Fruit fly (Drosophila melanogaster) whole organism, adult: ENCODE data around the gene CG13907.

Experiments used
- CG11617 ChIP-seq: fragments of 200-800 bp; sonication (Bioruptor generic); optimal IDR thresholded peaks from 2 replicates; lab custom pipeline; 2017; ENCODE audit warnings: mild to moderate bottlenecking, missing biosample characterization, missing genetic modification reagents, missing genetic modification characterization
- CG12768 ChIP-seq: fragments of 200-800 bp; sonication (Bioruptor generic); optimal IDR thresholded peaks from 2 replicates; lab custom pipeline; 2017; ENCODE audit warnings: missing biosample characterization, missing genetic modification characterization, mild to moderate bottlenecking, moderate library complexity, missing genetic modification reagents
- CG14711 ChIP-seq: fragments of 200-800 bp; sonication (Bioruptor generic); optimal IDR thresholded peaks from 2 replicates; lab custom pipeline; 2018; ENCODE audit warnings: missing biosample characterization, mild to moderate bottlenecking, missing genetic modification characterization, moderate library complexity
- CG1620 ChIP-seq: fragments of 200-800 bp; sonication (Bioruptor generic); optimal IDR thresholded peaks from 2 replicates; lab custom pipeline; 2016; ENCODE audit warnings: missing biosample characterization, missing genetic modification characterization
- CG33017 ChIP-seq: fragments of 200-800 bp; sonication (Bioruptor generic); optimal IDR thresholded peaks from 2 replicates; lab custom pipeline; 2018; ENCODE audit warnings: missing biosample characterization, mild to moderate bottlenecking, missing genetic modification characterization, moderate library complexity
- CG5204 ChIP-seq: fragments of 200-800 bp; sonication (Bioruptor generic); optimal IDR thresholded peaks from 2 replicates; lab custom pipeline; 2016; ENCODE audit warnings: missing biosample characterization, missing genetic modification characterization
- CG7045 ChIP-seq: fragments of 200-800 bp; sonication (Bioruptor generic); optimal IDR thresholded peaks from 2 replicates; lab custom pipeline; 2017; ENCODE audit warnings: missing biosample characterization, mild to moderate bottlenecking, missing genetic modification characterization
- CG7101 ChIP-seq: fragments of 200-800 bp; sonication (Bioruptor generic); optimal IDR thresholded peaks from 2 replicates; lab custom pipeline; 2018; ENCODE audit warnings: missing biosample characterization, mild to moderate bottlenecking, missing genetic modification characterization, moderate library complexity
- Clk ChIP-seq: fragments of 200-800 bp; sonication (Bioruptor generic); optimal IDR thresholded peaks from 2 replicates; lab custom pipeline; 2017; ENCODE audit warnings: missing biosample characterization, missing genetic modification characterization
- Crg-1 ChIP-seq: fragments of 200-800 bp; sonication (Bioruptor generic); optimal IDR thresholded peaks from 2 replicates; lab custom pipeline; 2016; ENCODE audit warnings: missing biosample characterization, missing genetic modification characterization
- Hr96 ChIP-seq: fragments of 200-800 bp; sonication (Bioruptor generic); optimal IDR thresholded peaks from 2 replicates; lab custom pipeline; 2016; ENCODE audit warnings: missing biosample characterization, missing genetic modification characterization
- Mnt ChIP-seq: fragments of 200-800 bp; sonication (Bioruptor generic); optimal IDR thresholded peaks from 2 replicates; lab custom pipeline; 2016; ENCODE audit warnings: missing biosample characterization, mild to moderate bottlenecking, missing genetic modification characterization
- bab1 ChIP-seq: fragments of 200-800 bp; sonication (Bioruptor generic); optimal IDR thresholded peaks from 3 replicates; lab custom pipeline; 2019; ENCODE audit warnings: missing biosample characterization, mild to moderate bottlenecking, missing genetic modification characterization, moderate library complexity
- cic ChIP-seq: fragments of 200-800 bp; sonication (Bioruptor generic); optimal IDR thresholded peaks from 2 replicates; lab custom pipeline; 2017; ENCODE audit warnings: missing biosample characterization, mild to moderate bottlenecking, missing genetic modification characterization, moderate library complexity
- cnc ChIP-seq, 2 experiments: fragments of >200 bp; optimal IDR thresholded peaks; 2 replicates each; lab custom pipeline; 2017
- kay ChIP-seq: fragments of 200-800 bp; sonication (Bioruptor generic); peaks from one replicate; lab custom pipeline; 2016; ENCODE audit warnings: missing biosample characterization, missing genetic modification characterization, borderline replicate concordance
- ovo ChIP-seq: fragments of 200-800 bp; sonication (Bioruptor generic); optimal IDR thresholded peaks from 2 replicates; lab custom pipeline; 2016; ENCODE audit warnings: missing biosample characterization, missing genetic modification characterization
- pad ChIP-seq: fragments of 200-800 bp; sonication (Bioruptor generic); optimal IDR thresholded peaks from 3 replicates; lab custom pipeline; 2017; ENCODE audit warnings: missing biosample characterization, missing genetic modification characterization, mild to moderate bottlenecking, moderate library complexity, missing genetic modification reagents
- tj ChIP-seq: fragments of 200-800 bp; sonication (Bioruptor generic); optimal IDR thresholded peaks from 3 replicates; lab custom pipeline; 2017; ENCODE audit warnings: missing biosample characterization, mild to moderate bottlenecking, missing genetic modification characterization, moderate library complexity
- toe ChIP-seq: fragments of 200-800 bp; sonication (Bioruptor generic); optimal IDR thresholded peaks from 2 replicates; lab custom pipeline; 2016; ENCODE audit warnings: missing biosample characterization, missing genetic modification characterization

Gene CG13907

dm6 chr3L:901442-901841 is 19.6 kb upstream of the CG13907 start:
- TF ChIP-seq CG33017 (no peak), cic (GFP tag; lab: Kevin White, UChicago) (no peak), toe (GFP tag; lab: Kevin White, UChicago) (no peak), CG5204 (GFP tag; lab: Kevin White, UChicago) (no peak), ovo (GFP tag; lab: Kevin White, UChicago) (no peak), Clk (GFP tag; lab: Kevin White, UChicago) (no peak), CG14711 (no peak), bab1 (GFP tag; lab: Kevin White, UChicago) (no peak), Crg-1 (GFP tag; lab: Kevin White, UChicago) (no peak), CG1620 (GFP tag; lab: Kevin White, UChicago) (no peak), CG7045 (no peak), tj (GFP tag; lab: Kevin White, UChicago) (no peak), CG11617 (GFP tag; lab: Kevin White, UChicago) (no peak), CG12768 (GFP tag; lab: Kevin White, UChicago) (no peak), kay (GFP tag; lab: Kevin White, UChicago) (no peak), cnc (optimal IDR thresholded peaks at IDR 0.05; lab: Kevin White, UChicago) (no peak), Hr96 (GFP tag; lab: Kevin White, UChicago) (no peak), CG7101 (tag; lab: Kevin White, UChicago) (no peak)

- no peak for TF ChIP-seq CG11617 (GFP tag; lab: Kevin White, UChicago)
- no peak for TF ChIP-seq cnc (optimal IDR thresholded peaks at IDR 0.05; lab: Kevin White, UChicago)
- TF ChIP-seq cic (GFP tag; lab: Kevin White, UChicago) = no peak
- TF ChIP-seq Clk (GFP tag; lab: Kevin White, UChicago) = no peak
- no peak for TF ChIP-seq CG14711
- no peak for TF ChIP-seq bab1 (GFP tag; lab: Kevin White, UChicago)
- no peak for TF ChIP-seq Hr96 (GFP tag; lab: Kevin White, UChicago)
Observed at dm6 chr3L:900466-901249, 18.8 kb upstream of the CG13907 start.

- TF ChIP-seq CG5204 (GFP tag; lab: Kevin White, UChicago) (no peak), CG7045 (no peak), cic (GFP tag; lab: Kevin White, UChicago) (no peak)
Observed at dm6 chr3L:899304-899703, 17.5 kb upstream of the CG13907 start.

- no peak for TF ChIP-seq ovo (GFP tag; lab: Kevin White, UChicago)
- no peak for TF ChIP-seq toe (GFP tag; lab: Kevin White, UChicago)
- TF ChIP-seq tj (GFP tag; lab: Kevin White, UChicago) = no peak
- no peak for TF ChIP-seq CG1620 (GFP tag; lab: Kevin White, UChicago)
- TF ChIP-seq CG12768 (GFP tag; lab: Kevin White, UChicago) = no peak
- TF ChIP-seq Mnt (GFP tag; lab: Kevin White, UChicago) = no peak
- no peak for TF ChIP-seq CG14711
- no peak for TF ChIP-seq cnc (optimal IDR thresholded peaks at IDR 0.05; lab: Kevin White, UChicago)
- TF ChIP-seq CG11617 (GFP tag; lab: Kevin White, UChicago) = no peak
- TF ChIP-seq bab1 (GFP tag; lab: Kevin White, UChicago) = no peak
- TF ChIP-seq Hr96 (GFP tag; lab: Kevin White, UChicago) = no peak
Observed at dm6 chr3L:897080-897479, 15.3 kb upstream of the CG13907 start, which contains the start of gene CG34057. Gene CG34057 (plus strand): TSS chr3L:897380.

dm6 chr3L:895314-895980 is 13.6 kb upstream of the CG13907 start, which contains the start of gene CG34056:
Gene CG34056 (plus strand): TSS chr3L:895951.
- TF ChIP-seq CG11617 (GFP tag; lab: Kevin White, UChicago) = no peak
- TF ChIP-seq tj (GFP tag; lab: Kevin White, UChicago) = peak; percentile 4
- no peak for TF ChIP-seq ovo (GFP tag; lab: Kevin White, UChicago)
- peak; percentile 81 for TF ChIP-seq toe (GFP tag; lab: Kevin White, UChicago)
- TF ChIP-seq Hr96 (GFP tag; lab: Kevin White, UChicago) = peak; percentile 63
- peak; percentile 90 for TF ChIP-seq CG7045
- TF ChIP-seq CG33017 = peak; percentile 88
- no peak for TF ChIP-seq cnc (optimal IDR thresholded peaks at IDR 0.05; lab: Kevin White, UChicago)
- TF ChIP-seq CG1620 (GFP tag; lab: Kevin White, UChicago) = no peak
- TF ChIP-seq kay (GFP tag; lab: Kevin White, UChicago) = peak; percentile 97
- peak; percentile 79 for TF ChIP-seq CG7101 (tag; lab: Kevin White, UChicago)
- TF ChIP-seq CG5204 (GFP tag; lab: Kevin White, UChicago) = peak; percentile 69
- peak; percentile 64 for TF ChIP-seq Clk (GFP tag; lab: Kevin White, UChicago)
- peak; percentile 71 for TF ChIP-seq bab1 (GFP tag; lab: Kevin White, UChicago)
- TF ChIP-seq CG12768 (GFP tag; lab: Kevin White, UChicago) = peak; percentile 90
- TF ChIP-seq Crg-1 (GFP tag; lab: Kevin White, UChicago) = no peak
- peak; percentile 34 for TF ChIP-seq pad (GFP tag; lab: Kevin White, UChicago)
- TF ChIP-seq CG14711 = peak; percentile 80

- TF ChIP-seq bab1 (GFP tag; lab: Kevin White, UChicago) (no peak), toe (GFP tag; lab: Kevin White, UChicago) (no peak), CG5204 (GFP tag; lab: Kevin White, UChicago) (no peak), Hr96 (GFP tag; lab: Kevin White, UChicago) (no peak), cic (GFP tag; lab: Kevin White, UChicago) (no peak), cnc (optimal IDR thresholded peaks at IDR 0.05; lab: Kevin White, UChicago) (no peak), Clk (GFP tag; lab: Kevin White, UChicago) (no peak), CG12768 (GFP tag; lab: Kevin White, UChicago) (no peak), ovo (GFP tag; lab: Kevin White, UChicago) (no peak), Crg-1 (GFP tag; lab: Kevin White, UChicago) (no peak), kay (GFP tag; lab: Kevin White, UChicago) (no peak), CG7045 (no peak), tj (GFP tag; lab: Kevin White, UChicago) (no peak), Mnt (GFP tag; lab: Kevin White, UChicago) (no peak), pad (GFP tag; lab: Kevin White, UChicago) (no peak), CG7101 (tag; lab: Kevin White, UChicago) (no peak), CG14711 (no peak), CG33017 (no peak)
Observed at dm6 chr3L:888372-888771, 6.6 kb upstream of the CG13907 start.
